Worm (Caenorhabditis elegans): ENCODE results near the gene T05G5.5.

The T05G5.5 gene

ce11 chrIII:9765465-9765900 lies 14.3 kb upstream of the T05G5.5 start (continued):
- TF ChIP-seq fkh-10 (GFP tag; optimal IDR thresholded peaks at IDR 0.05), result no peak
- no peak for TF ChIP-seq npax-4 (tag; optimal IDR thresholded peaks at IDR 0.05)
- no peak for TF ChIP-seq nhr-232 (tag; optimal IDR thresholded peaks at IDR 0.05)
- peak; percentile 45 for TF ChIP-seq sdc-2 (tag; optimal IDR thresholded peaks at IDR 0.05)
- TF ChIP-seq hlh-13 (GFP tag; optimal IDR thresholded peaks at IDR 0.05), result no peak
- no peak for TF ChIP-seq elt-4 (tag; optimal IDR thresholded peaks at IDR 0.05)
- peak; percentile 20 for TF ChIP-seq fkh-6 (tag; optimal IDR thresholded peaks at IDR 0.05)
- TF ChIP-seq gmeb-2 (tag; optimal IDR thresholded peaks at IDR 0.05), result peak; percentile 65
- peak; percentile 82 for TF ChIP-seq unc-42 (tag; optimal IDR thresholded peaks at IDR 0.05)
- peak; percentile 72 for TF ChIP-seq sox-4 (tag; optimal IDR thresholded peaks at IDR 0.05)
- peak; percentile 79 for TF ChIP-seq dmd-4 (tag; optimal IDR thresholded peaks at IDR 0.05; ENCODE audit: borderline replicate concordance)
- peak; percentile 52 for TF ChIP-seq unc-86 (tag; optimal IDR thresholded peaks at IDR 0.05)
- no peak for TF ChIP-seq odd-2 (tag; optimal IDR thresholded peaks at IDR 0.05)
- peak; percentile 51 for TF ChIP-seq Y22D7AL.16 (tag; optimal IDR thresholded peaks at IDR 0.05)
- TF ChIP-seq ama-1 (optimal IDR thresholded peaks at IDR 0.05), result peak; percentile 96
- peak; percentile 59 for TF ChIP-seq tbx-7 (tag; optimal IDR thresholded peaks at IDR 0.05)
- no peak for TF ChIP-seq ceh-22 (tag; optimal IDR thresholded peaks at IDR 0.05)
- TF ChIP-seq pqm-1 (tag; optimal IDR thresholded peaks at IDR 0.05), result peak; percentile 57
- peak; percentile 56 for TF ChIP-seq pax-1 (tag; optimal IDR thresholded peaks at IDR 0.05)
- TF ChIP-seq F13H6.1 (tag; optimal IDR thresholded peaks at IDR 0.05), result peak; percentile 89
- no peak for TF ChIP-seq nhr-11 (tag; optimal IDR thresholded peaks at IDR 0.05)
- TF ChIP-seq fax-1 (tag; optimal IDR thresholded peaks at IDR 0.05), result peak; percentile 43
- no peak for TF ChIP-seq hlh-6 (tag; optimal IDR thresholded peaks at IDR 0.05)
- peak; percentile 94 for TF ChIP-seq rnt-1 (tag; optimal IDR thresholded peaks at IDR 0.05)
- TF ChIP-seq C38D4.7 (GFP tag; optimal IDR thresholded peaks at IDR 0.05), result peak; percentile 66
- no peak for TF ChIP-seq pha-4 (tag; optimal IDR thresholded peaks at IDR 0.05)
- peak; percentile 22 for TF ChIP-seq ttx-3 (tag; optimal IDR thresholded peaks at IDR 0.05)
- TF ChIP-seq eyg-1 (tag; optimal IDR thresholded peaks at IDR 0.05), result peak; percentile 52
- peak; percentile 96 for TF ChIP-seq hlh-30 (tag; optimal IDR thresholded peaks at IDR 0.05; ENCODE audit: insufficient read depth)
- peak; percentile 36 for TF ChIP-seq K09A11.1 (tag; optimal IDR thresholded peaks at IDR 0.05; ENCODE audit: insufficient read depth)
- TF ChIP-seq pha-2 (tag; optimal IDR thresholded peaks at IDR 0.05), result peak; percentile 79
- TF ChIP-seq zip-5 (tag; optimal IDR thresholded peaks at IDR 0.05), result peak; percentile 9

- TF ChIP-seq pqm-1 (tag; optimal IDR thresholded peaks at IDR 0.05), result no peak
- TF ChIP-seq rnt-1 (tag; optimal IDR thresholded peaks at IDR 0.05), result no peak
- no peak for TF ChIP-seq ztf-16 (tag; optimal IDR thresholded peaks at IDR 0.05)
- TF ChIP-seq hlh-30 (tag; optimal IDR thresholded peaks at IDR 0.05; ENCODE audit: insufficient read depth), result no peak
- TF ChIP-seq hlh-13 (GFP tag; optimal IDR thresholded peaks at IDR 0.05), result no peak
- no peak for TF ChIP-seq ceh-14 (tag; optimal IDR thresholded peaks at IDR 0.05)
- no peak for TF ChIP-seq ets-4 (tag; optimal IDR thresholded peaks at IDR 0.05)
- no peak for TF ChIP-seq ceh-2 (tag; optimal IDR thresholded peaks at IDR 0.05)
- TF ChIP-seq C38D4.7 (GFP tag; optimal IDR thresholded peaks at IDR 0.05), result no peak
- TF ChIP-seq tbx-7 (tag; optimal IDR thresholded peaks at IDR 0.05), result no peak
- no peak for TF ChIP-seq ceh-34 (tag; optimal IDR thresholded peaks at IDR 0.05)
- TF ChIP-seq K02D7.2 (tag; optimal IDR thresholded peaks at IDR 0.05), result no peak
- TF ChIP-seq dve-1 (tag; optimal IDR thresholded peaks at IDR 0.05), result no peak
Measured at ce11 chrIII:9764718-9765117, 13.5 kb upstream of the T05G5.5 start.

- TF ChIP-seq K09A11.1 (tag; optimal IDR thresholded peaks at IDR 0.05; ENCODE audit: insufficient read depth), result no peak
- TF ChIP-seq ceh-30 (tag; optimal IDR thresholded peaks at IDR 0.05), result no peak
- TF ChIP-seq ahr-1 (tag; optimal IDR thresholded peaks at IDR 0.05), result no peak
- no peak for TF ChIP-seq fax-1 (tag; optimal IDR thresholded peaks at IDR 0.05)
- TF ChIP-seq ztf-16 (tag; optimal IDR thresholded peaks at IDR 0.05), result no peak
- TF ChIP-seq C08G9.2 (tag; optimal IDR thresholded peaks at IDR 0.05), result no peak
- TF ChIP-seq ets-4 (tag; optimal IDR thresholded peaks at IDR 0.05), result no peak
Measured at ce11 chrIII:9762093-9762748, 11.0 kb upstream of the T05G5.5 start, which contains the start of gene gcc-2. Gene gcc-2, minus strand, starts transcription at chrIII:9762143.

Data from whole organism, late embryonic.